Worm (Caenorhabditis elegans) whole organism, midembryonic: ENCODE data around the gene K02D3.2.

ENCODE experiments used
- cog-1 ChIP-seq: sonication (generic microtip); optimal IDR thresholded peaks from 2 replicates; lab custom pipeline; 2016; ENCODE audit warnings: missing genetic modification characterization, missing compliant biosample characterization
- flt-1 ChIP-seq: fragments of 200-800 bp; sonication (Bioruptor generic); IDR thresholded peaks from 2 replicates; pipeline ENCODE4 v1.3.6; 2022; ENCODE audit warnings: missing genetic modification characterization, missing compliant biosample characterization
- ref-1 ChIP-seq: fragments of 200-800 bp; sonication (Bioruptor generic); conservative IDR thresholded peaks from 2 replicates; pipeline ENCODE4 v1.3.6; 2022; ENCODE audit warnings: missing genetic modification reagents, missing genetic modification characterization, missing compliant biosample characterization
- ztf-23 ChIP-seq: fragments of 200-800 bp; sonication (Bioruptor generic); IDR thresholded peaks from 2 replicates; pipeline ENCODE4 v1.3.6; 2022; ENCODE audit warnings: missing genetic modification reagents, missing genetic modification characterization, missing compliant biosample characterization
- ztf-29 ChIP-seq: fragments of 200-800 bp; sonication (Bioruptor generic); IDR thresholded peaks from 2 replicates; pipeline ENCODE4 v1.3.6; 2022; ENCODE audit warnings: missing genetic modification reagents, missing genetic modification characterization, missing compliant biosample characterization

DNA sequence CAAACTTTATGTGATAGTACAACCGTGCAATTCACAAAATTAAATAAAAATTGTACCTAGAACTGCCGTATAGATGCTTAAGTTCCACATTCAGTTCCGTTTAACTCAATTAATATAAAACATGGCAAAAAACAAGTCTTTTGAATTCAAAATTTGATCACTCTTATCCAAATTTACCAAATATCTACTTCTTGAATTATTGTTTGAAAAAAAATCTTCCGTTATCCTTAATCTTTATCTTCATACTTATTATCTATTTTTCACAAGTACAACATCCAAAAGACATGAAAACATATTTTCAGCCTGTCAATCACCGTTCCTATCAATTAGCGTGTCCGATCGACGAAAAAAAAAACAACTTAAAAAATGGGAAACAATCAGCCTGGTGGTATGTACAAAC, 43.7 kb upstream of the K02D3.2 start, which contains the start of gene aakb-1:
- TF ChIP-seq ztf-23 (GFP tag; lab: Robert Waterston, UW), result no peak
- TF ChIP-seq flt-1, result no peak
- TF ChIP-seq cog-1 (tag; lab: Kevin White, UChicago), result no peak
- TF ChIP-seq ref-1 (GFP tag; lab: Robert Waterston, UW), result no peak
- TF ChIP-seq ztf-29 (GFP tag; lab: Robert Waterston, UW), result no peak
